Fruit fly (Drosophila melanogaster): ENCODE data around the gene Kif19A.

Gene Kif19A

dm6 chr3R:14077026-14077425, 41.2 kb downstream of the Kif19A start (continued):
- 0 out of 3 replicates have a peak, but pooled peaks have one; percentile 15 for TF ChIP-seq CG17361 (GFP tag; IDR thresholded peaks at IDR 0.05)
- TF ChIP-seq CG15011 (GFP tag; optimal IDR thresholded peaks at IDR 0.05): peak; percentile 1
- TF ChIP-seq amos (GFP tag; IDR thresholded peaks at IDR 0.05; ENCODE audit: partially characterized antibody): no peak
- TF ChIP-seq zfh1 (GFP tag; IDR thresholded peaks at IDR 0.05): peak; percentile 64; the same call in 1 of the 3 replicates
- no peak for TF ChIP-seq Sry-β (GFP tag; optimal IDR thresholded peaks at IDR 0.05)
- peak; percentile 12; the same call in 1 of the 2 replicates for TF ChIP-seq CG5953 (GFP tag; IDR thresholded peaks at IDR 0.05)
- TF ChIP-seq br (optimal IDR thresholded peaks at IDR 0.05): no peak
- TF ChIP-seq sens (GFP tag): peak; percentile 83
- TF ChIP-seq danr (GFP tag; IDR thresholded peaks at IDR 0.05): 0 out of 2 replicates have a peak, but pooled peaks have one; percentile 19
- TF ChIP-seq dmrt99B (tag; optimal IDR thresholded peaks at IDR 0.05): peak; percentile 65
- no peak for TF ChIP-seq gsb-n (tag; optimal IDR thresholded peaks at IDR 0.05)
- TF ChIP-seq BtbVII (GFP tag; optimal IDR thresholded peaks at IDR 0.05): peak; percentile 35
- peak; percentile 47; the same call in 2 of the 3 replicates for TF ChIP-seq Aef1 (GFP tag; IDR thresholded peaks at IDR 0.05)
- TF ChIP-seq CG2199 (GFP tag; IDR thresholded peaks at IDR 0.05): 0 out of 3 replicates have a peak, but pooled peaks have one; percentile 32
- no peak for TF ChIP-seq prd (optimal IDR thresholded peaks at IDR 0.05)
- peak; percentile 78 for TF ChIP-seq prd (GFP tag; IDR thresholded peaks at IDR 0.05)
- TF ChIP-seq Xrp1 (GFP tag; IDR thresholded peaks at IDR 0.05): peak; percentile 32; the same call in 1 of the 2 replicates
- TF ChIP-seq Ptx1 (GFP tag; IDR thresholded peaks at IDR 0.05): peak; percentile 69
- TF ChIP-seq Hr3 (GFP tag; optimal IDR thresholded peaks at IDR 0.05): peak; percentile 33
- TF ChIP-seq CG14710 (tag; optimal IDR thresholded peaks at IDR 0.05): peak; percentile 5
- TF ChIP-seq wek (GFP tag; optimal IDR thresholded peaks at IDR 0.05): no peak
- TF ChIP-seq Jarid2 (GFP tag; optimal IDR thresholded peaks at IDR 0.05): peak; percentile 17
- peak; percentile 55; the same call in 1 of the 2 replicates for TF ChIP-seq CG14014 (GFP tag; IDR thresholded peaks at IDR 0.05)
- TF ChIP-seq CG3281 (GFP tag; optimal IDR thresholded peaks at IDR 0.05): peak; percentile 40
- no peak for TF ChIP-seq Gsc (GFP tag; IDR thresholded peaks at IDR 0.05)
- TF ChIP-seq run (tag; optimal IDR thresholded peaks at IDR 0.05): no peak
- TF ChIP-seq CG2889 (GFP tag; IDR thresholded peaks at IDR 0.05): 0 out of 3 replicates have a peak, but pooled peaks have one; percentile 13
- peak; percentile 66 for TF ChIP-seq vvl (GFP tag; IDR thresholded peaks at IDR 0.05)
- TF ChIP-seq Abd-B (GFP tag; optimal IDR thresholded peaks at IDR 0.05): peak; percentile 19
- TF ChIP-seq Xbp1 (GFP tag; optimal IDR thresholded peaks at IDR 0.05): peak; percentile 32
- no peak for TF ChIP-seq CG18476 (GFP tag; optimal IDR thresholded peaks at IDR 0.05)
- peak; percentile 49; the same call in 1 of the 2 replicates for TF ChIP-seq ara (GFP tag; IDR thresholded peaks at IDR 0.05)
- TF ChIP-seq CG18011 (GFP tag; optimal IDR thresholded peaks at IDR 0.05): no peak
- peak; percentile 38; the same call in 1 of the 2 replicates for TF ChIP-seq sob (GFP tag; IDR thresholded peaks at IDR 0.05)
- TF ChIP-seq dati (GFP tag; IDR thresholded peaks at IDR 0.05): 0 out of 2 replicates have a peak, but pooled peaks have one; percentile 23
- TF ChIP-seq MBD-R2 (GFP tag; IDR thresholded peaks at IDR 0.05): 0 out of 2 replicates have a peak, but pooled peaks have one; percentile 11
- peak; percentile 18 for TF ChIP-seq ems (GFP tag; optimal IDR thresholded peaks at IDR 0.05)
- peak; percentile 50 for TF ChIP-seq CG15269 (tag; optimal IDR thresholded peaks at IDR 0.05)
- TF ChIP-seq lilli (GFP tag; optimal IDR thresholded peaks at IDR 0.05): peak; percentile 7
- no peak for TF ChIP-seq inv (GFP tag; IDR thresholded peaks at IDR 0.05; ENCODE audit: partially characterized antibody)
- peak; percentile 34 for TF ChIP-seq Meics (GFP tag; optimal IDR thresholded peaks at IDR 0.05)
- no peak for TF ChIP-seq E2f2 (GFP tag; IDR thresholded peaks at IDR 0.05)
- peak; percentile 26 for TF ChIP-seq nau (GFP tag; optimal IDR thresholded peaks at IDR 0.05)
- TF ChIP-seq bsh (GFP tag; optimal IDR thresholded peaks at IDR 0.05): peak in 1 of 2 experiments; percentile 31
- peak; percentile 48; the same call in 1 of the 2 replicates for TF ChIP-seq CG31224 (GFP tag; IDR thresholded peaks at IDR 0.05)
- peak in 1 of 2 experiments; percentile 30 for TF ChIP-seq eve (GFP tag; optimal IDR thresholded peaks at IDR 0.05)
- TF ChIP-seq odd (GFP tag; optimal IDR thresholded peaks at IDR 0.05): no peak
- TF ChIP-seq fu2 (GFP tag; optimal IDR thresholded peaks at IDR 0.05): no peak
- TF ChIP-seq CG12071 (GFP tag; optimal IDR thresholded peaks at IDR 0.05): peak; percentile 21
- peak; percentile 51 for TF ChIP-seq gem (tag; optimal IDR thresholded peaks at IDR 0.05)
- peak; percentile 26 for TF ChIP-seq unpg (GFP tag; optimal IDR thresholded peaks at IDR 0.05)
